Fruit fly (Drosophila melanogaster) whole organism, embryonic: Measurements from ENCODE around the gene Ras85D.

Experiments
- Bgb ChIP-seq: fragments of 200-800 bp; sonication (Bioruptor generic); IDR thresholded peaks from 2 replicates; pipeline ENCODE4 v1.3.6; 2022; ENCODE audit warnings: missing biosample characterization, missing genetic modification characterization; ENCODE audit not compliant: partially characterized antibody
- BtbVII ChIP-seq: fragments of 200-800 bp; sonication (Bioruptor generic); optimal IDR thresholded peaks from 3 replicates; lab custom pipeline; 2017; ENCODE audit warnings: missing biosample characterization, mild to moderate bottlenecking, missing genetic modification characterization
- CG11093 ChIP-seq: fragments of 200-800 bp; sonication (Bioruptor generic); IDR thresholded peaks from 3 replicates; pipeline ENCODE4 v1.3.6; 2022; ENCODE audit warnings: missing biosample characterization, missing genetic modification characterization
- CG11695 ChIP-seq: fragments of 200-800 bp; sonication (Bioruptor generic); IDR thresholded peaks from 3 replicates; pipeline ENCODE4 v1.3.6; 2022; ENCODE audit warnings: missing biosample characterization, missing genetic modification characterization
- CG12391 ChIP-seq: fragments of 200-800 bp; sonication (Bioruptor generic); optimal IDR thresholded peaks from 3 replicates; lab custom pipeline; 2018; ENCODE audit warnings: missing biosample characterization, mild to moderate bottlenecking, missing genetic modification characterization, moderate library complexity
- CG15269 ChIP-seq: fragments of 200-800 bp; sonication (Bioruptor generic); optimal IDR thresholded peaks from 2 replicates; lab custom pipeline; 2018; ENCODE audit warnings: missing biosample characterization, mild to moderate bottlenecking, missing genetic modification characterization, moderate library complexity
- CG16813 ChIP-seq: fragments of 200-800 bp; sonication (Bioruptor generic); IDR thresholded peaks from 3 replicates; pipeline ENCODE4 v1.3.6; 2022; ENCODE audit warnings: missing biosample characterization, missing genetic modification characterization; ENCODE audit not compliant: partially characterized antibody
- CG18476 ChIP-seq: fragments of 200-800 bp; sonication (Bioruptor generic); optimal IDR thresholded peaks from 2 replicates; lab custom pipeline; 2016; ENCODE audit warnings: missing biosample characterization, mild to moderate bottlenecking, missing genetic modification characterization
- CG31224 ChIP-seq: fragments of 200-800 bp; sonication (Bioruptor generic); IDR thresholded peaks from 2 replicates; pipeline ENCODE4 v1.3.6; 2022; ENCODE audit warnings: missing biosample characterization, missing genetic modification characterization
- CG32532 ChIP-seq: fragments of 200-800 bp; sonication (Bioruptor generic); IDR thresholded peaks from 2 replicates; pipeline ENCODE4 v1.3.6; 2022; ENCODE audit warnings: missing biosample characterization, missing genetic modification characterization
- CG32767 ChIP-seq: fragments of 200-800 bp; sonication (Bioruptor generic); IDR thresholded peaks from 2 replicates; pipeline ENCODE4 v1.3.6; 2022; ENCODE audit warnings: missing biosample characterization, missing genetic modification characterization
- CG8924 ChIP-seq: fragments of 200-800 bp; optimal IDR thresholded peaks from 3 replicates; lab custom pipeline; 2019; ENCODE audit warnings: missing biosample characterization, mild to moderate bottlenecking, missing genetic modification characterization, moderate library complexity
- CG9215 ChIP-seq: fragments of 200-800 bp; sonication (Bioruptor generic); IDR thresholded peaks from 2 replicates; pipeline ENCODE4 v1.3.6; 2022; ENCODE audit warnings: missing biosample characterization, missing genetic modification characterization
- CG9727 ChIP-seq: fragments of 200-800 bp; sonication (Bioruptor generic); optimal IDR thresholded peaks from 3 replicates; lab custom pipeline; 2017; ENCODE audit warnings: missing biosample characterization, mild to moderate bottlenecking, missing genetic modification characterization
- CG9932 ChIP-seq: fragments of 200-800 bp; sonication (Bioruptor generic); IDR thresholded peaks from 2 replicates; pipeline ENCODE4 v1.3.6; 2022; ENCODE audit warnings: missing biosample characterization, missing genetic modification characterization
- Camta ChIP-seq: fragments of 200-800 bp; sonication (Bioruptor generic); optimal IDR thresholded peaks from 2 replicates; lab custom pipeline; 2016; ENCODE audit warnings: missing biosample characterization, missing genetic modification characterization
- CoRest ChIP-seq: fragments of 200-800 bp; sonication (Bioruptor generic); optimal IDR thresholded peaks from 3 replicates; lab custom pipeline; 2018; ENCODE audit warnings: missing biosample characterization, mild to moderate bottlenecking, missing genetic modification characterization, moderate library complexity
- CrebB ChIP-seq: fragments of 200-800 bp; sonication (Bioruptor generic); optimal IDR thresholded peaks from 3 replicates; lab custom pipeline; 2018; ENCODE audit warnings: missing biosample characterization, mild to moderate bottlenecking, missing genetic modification characterization
- D ChIP-seq, 2 experiments: fragments of 200-800 bp in 1 of 2; fragments of >200 bp in 1 of 2; sonication (Bioruptor generic) in 1 of 2; optimal IDR thresholded peaks; 2 replicates in 1 of 2; 3 replicates in 1 of 2; lab custom pipeline; 2017; ENCODE audit warnings: mild to moderate bottlenecking in 1 of 2, missing biosample characterization in 1 of 2, missing genetic modification characterization in 1 of 2, missing genetic modification reagents in 1 of 2
- Deaf1 ChIP-seq: fragments of 200-800 bp; optimal IDR thresholded peaks from 3 replicates; lab custom pipeline; 2019; ENCODE audit warnings: missing biosample characterization, mild to moderate bottlenecking, missing genetic modification characterization, moderate library complexity
- Dll ChIP-seq: fragments of 200-800 bp; sonication (Bioruptor generic); IDR thresholded peaks from 4 replicates; pipeline ENCODE4 v1.3.6; 2022; ENCODE audit warnings: missing biosample characterization, missing genetic modification characterization; ENCODE audit not compliant: partially characterized antibody
- Dref ChIP-seq: fragments of 200-800 bp; sonication (Bioruptor generic); IDR thresholded peaks from 2 replicates; pipeline ENCODE4 v1.3.6; 2022; ENCODE audit warnings: missing biosample characterization, missing genetic modification characterization
- GATAe ChIP-seq: fragments of 200-800 bp; sonication (Bioruptor generic); conservative IDR thresholded peaks from 2 replicates; pipeline ENCODE4 v1.3.6; 2022; ENCODE audit warnings: missing biosample characterization, missing genetic modification characterization
- Hey ChIP-seq: fragments of 200-800 bp; sonication (Bioruptor generic); optimal IDR thresholded peaks from 3 replicates; lab custom pipeline; 2018; ENCODE audit warnings: missing biosample characterization, mild to moderate bottlenecking, missing genetic modification characterization
- Med ChIP-seq: fragments of 200-800 bp; sonication (Bioruptor generic); peaks from one replicate; lab custom pipeline; 2016; ENCODE audit warnings: missing biosample characterization, missing genetic modification characterization, mild to moderate bottlenecking, inconsistent platforms, moderate library complexity
- Stat92E ChIP-seq, 3 experiments: fragments of >200 bp in 2 of 3; fragments of 200-800 bp in 1 of 3; sonication (Bioruptor generic) in 1 of 3; optimal IDR thresholded peaks; 2 replicates each; lab custom pipeline; 2017 to 2019; ENCODE audit warnings: missing biosample characterization in 3 of 3, missing genetic modification characterization in 3 of 3, mild to moderate bottlenecking in 1 of 3, moderate library complexity in 1 of 3
- Xrp1 ChIP-seq: fragments of 200-800 bp; sonication (Bioruptor generic); IDR thresholded peaks from 2 replicates; pipeline ENCODE4 v1.3.6; 2022; ENCODE audit warnings: missing biosample characterization, missing genetic modification characterization
- bigmax ChIP-seq: fragments of 200-800 bp; sonication (Bioruptor generic); optimal IDR thresholded peaks from 2 replicates; lab custom pipeline; 2018; ENCODE audit warnings: missing biosample characterization, mild to moderate bottlenecking, missing genetic modification characterization
- bowl ChIP-seq: fragments of 200-800 bp; sonication (Bioruptor generic); IDR thresholded peaks from 2 replicates; pipeline ENCODE4 v1.3.6; 2022; ENCODE audit warnings: missing biosample characterization, missing genetic modification characterization
- btn ChIP-seq: fragments of 200-800 bp; sonication (Bioruptor generic); optimal IDR thresholded peaks from 2 replicates; lab custom pipeline; 2016; ENCODE audit warnings: missing biosample characterization, missing genetic modification characterization
- ci ChIP-seq: fragments of 200-800 bp; sonication (Bioruptor generic); IDR thresholded peaks from 3 replicates; pipeline ENCODE4 v1.3.6; 2022; ENCODE audit warnings: missing biosample characterization, missing genetic modification characterization
- dysf ChIP-seq: fragments of 200-800 bp; sonication (Bioruptor generic); IDR thresholded peaks from 3 replicates; pipeline ENCODE4 v1.3.6; 2022; ENCODE audit warnings: missing biosample characterization, missing genetic modification characterization
- gfzf ChIP-seq: fragments of 200-800 bp; sonication (Bioruptor generic); optimal IDR thresholded peaks from 2 replicates; lab custom pipeline; 2016; ENCODE audit warnings: missing biosample characterization, mild to moderate bottlenecking, missing genetic modification characterization, moderate library complexity
- gsb ChIP-seq: fragments of 200-800 bp; sonication (Bioruptor generic); IDR thresholded peaks from 2 replicates; pipeline ENCODE4 v1.3.6; 2022; ENCODE audit warnings: missing biosample characterization, missing genetic modification characterization
- h ChIP-seq: fragments of >200 bp; optimal IDR thresholded peaks from 2 replicates; lab custom pipeline; 2017
- hb ChIP-seq: fragments of 200-800 bp; sonication (Bioruptor generic); IDR thresholded peaks from 3 replicates; pipeline ENCODE4 v1.3.6; 2022; ENCODE audit warnings: missing biosample characterization, missing genetic modification characterization; ENCODE audit not compliant: partially characterized antibody
- kni ChIP-seq: fragments of 200-800 bp; sonication (Bioruptor generic); optimal IDR thresholded peaks from 3 replicates; lab custom pipeline; 2017; ENCODE audit warnings: mild to moderate bottlenecking, missing biosample characterization, missing genetic modification reagents, missing genetic modification characterization
- lilli ChIP-seq: fragments of 200-800 bp; sonication (Bioruptor generic); optimal IDR thresholded peaks from 3 replicates; lab custom pipeline; 2016; ENCODE audit warnings: missing biosample characterization, missing genetic modification characterization
- lov ChIP-seq, 2 experiments: fragments of 200-800 bp in 1 of 2; fragments of >200 bp in 1 of 2; sonication (Bioruptor generic) in 1 of 2; IDR thresholded peaks in 1 of 2; optimal IDR thresholded peaks in 1 of 2; 2 replicates in 1 of 2; 3 replicates in 1 of 2; pipeline versions ENCODE4 v1.3.6 to Lab custom; 2017 to 2022; ENCODE audit warnings: missing biosample characterization in 1 of 2, missing genetic modification characterization in 1 of 2
- odd ChIP-seq: fragments of 200-800 bp; sonication (Bioruptor generic); optimal IDR thresholded peaks from 2 replicates; lab custom pipeline; 2017; ENCODE audit warnings: missing biosample characterization, mild to moderate bottlenecking, missing genetic modification characterization
- pan ChIP-seq, 4 experiments: fragments of >200 bp in 3 of 4; fragments of 200-800 bp in 1 of 4; sonication (Bioruptor generic) in 1 of 4; optimal IDR thresholded peaks in 3 of 4; IDR thresholded peaks in 1 of 4; 2 replicates each; pipeline versions ENCODE4 v1.3.6 to Lab custom; 2017 to 2022; ENCODE audit warnings: missing biosample characterization in 2 of 4, missing genetic modification characterization in 2 of 4, mixed read lengths in 1 of 4
- sens ChIP-seq: fragments of 200-800 bp; sonication (Bioruptor generic); peaks from one replicate; lab custom pipeline; 2016; ENCODE audit warnings: missing biosample characterization, missing genetic modification characterization
- tgo ChIP-seq: fragments of 200-800 bp; sonication (Bioruptor generic); IDR thresholded peaks from 3 replicates; pipeline ENCODE4 v1.3.6; 2022; ENCODE audit warnings: missing biosample characterization, missing genetic modification characterization
- z ChIP-seq: fragments of 200-800 bp; sonication (Bioruptor generic); IDR thresholded peaks from 3 replicates; pipeline ENCODE4 v1.3.6; 2022; ENCODE audit warnings: missing biosample characterization, missing genetic modification characterization
- zen2 ChIP-seq: fragments of 200-800 bp; sonication (Bioruptor generic); IDR thresholded peaks from 3 replicates; pipeline ENCODE4 v1.3.6; 2022; ENCODE audit warnings: missing biosample characterization, missing genetic modification characterization; ENCODE audit not compliant: partially characterized antibody
- zf30C ChIP-seq: fragments of 200-800 bp; sonication (Bioruptor generic); optimal IDR thresholded peaks from 3 replicates; lab custom pipeline; 2018; ENCODE audit warnings: missing biosample characterization, mild to moderate bottlenecking, missing genetic modification characterization

Ras85D gene

dm6 chr3R:9502416-9502763 is 10.5 kb downstream of the Ras85D start, which contains the start of gene RhoL (continued):
- TF ChIP-seq CG32532 (GFP tag; lab: Robert Waterston, UW), result peak; percentile 68
- TF ChIP-seq gfzf (GFP tag; lab: Kevin White, UChicago), result no peak
- no peak for TF ChIP-seq CG32767
- TF ChIP-seq h, result no peak
- peak; percentile 95 for TF ChIP-seq Deaf1
- no peak for TF ChIP-seq CG9215
- TF ChIP-seq Dll, result peak; percentile 57; the same call in 1 of the 4 replicates
- peak; percentile 59; the same call in 1 of the 2 replicates for TF ChIP-seq Bgb
- TF ChIP-seq ci, result peak; percentile 73; the same call in 2 of the 3 replicates
- TF ChIP-seq CG8924 (tag; lab: Kevin White, UChicago), result peak; percentile 20

DNA sequence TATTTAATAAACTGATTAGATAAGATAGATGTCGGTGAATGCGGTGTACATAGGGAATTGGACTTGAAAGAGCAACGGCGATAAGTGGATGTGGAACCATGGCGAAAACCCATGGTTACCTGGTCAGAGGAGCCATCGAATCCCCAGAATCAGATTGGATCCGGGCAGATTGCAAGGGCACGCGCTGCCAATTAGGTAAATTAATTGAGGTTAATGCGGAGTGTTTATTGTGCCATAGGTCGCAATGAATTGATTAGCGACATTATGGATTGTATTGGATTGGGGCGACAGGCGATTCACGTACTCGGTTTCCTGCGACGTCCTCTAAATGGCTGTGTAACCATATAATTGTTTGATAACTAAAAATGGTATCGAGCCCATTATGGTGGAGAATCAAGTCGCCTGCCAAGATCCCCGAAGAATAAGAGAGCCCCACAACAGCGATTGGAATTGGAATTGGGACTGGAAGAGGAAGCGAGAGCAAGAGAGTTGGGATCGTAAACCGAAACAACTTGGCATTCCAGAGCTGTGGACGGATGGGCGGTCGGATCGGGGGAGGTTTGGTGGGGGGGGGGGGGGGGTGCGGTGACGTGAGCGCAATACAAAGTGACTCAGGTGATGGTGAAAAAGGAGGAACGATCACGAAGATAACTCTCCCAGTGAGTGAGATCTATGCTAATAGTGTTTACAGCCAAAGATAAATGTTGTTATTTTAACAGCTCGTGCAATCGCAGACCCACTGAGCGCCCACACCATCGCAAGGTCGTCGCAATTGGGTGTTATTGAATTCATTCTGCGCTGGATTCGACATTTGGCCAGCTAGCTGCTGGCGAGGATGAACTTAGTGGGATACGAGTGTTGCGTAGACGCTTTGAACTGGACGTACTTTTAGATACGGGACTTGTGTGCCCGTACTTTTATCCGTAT is 11.1 kb downstream of the Ras85D start:
- TF ChIP-seq btn (no peak), Xrp1 (GFP tag; lab: Robert Waterston, UW) (no peak), CrebB (tag; lab: Kevin White, UChicago) (no peak), CG12391 (tag; lab: Kevin White, UChicago) (no peak), Dref (GFP tag; lab: Robert Waterston, UW) (no peak), zen2 (GFP tag; lab: Robert Waterston, UW) (no peak), z (GFP tag; lab: Robert Waterston, UW) (peak; percentile 81), bigmax (GFP tag; lab: Kevin White, UChicago) (no peak), dysf (no peak), CoRest (tag; lab: Kevin White, UChicago) (no peak), CG32532 (GFP tag; lab: Robert Waterston, UW) (peak; percentile 14; the same call in 1 of the 2 replicates), lilli (GFP tag; lab: Kevin White, UChicago) (no peak), CG11695 (GFP tag; lab: Robert Waterston, UW) (no peak), CG15269 (no peak), CG9932 (0 out of 2 replicates have a peak, but pooled peaks have one; percentile 7), BtbVII (GFP tag; lab: Kevin White, UChicago) (no peak), CG11093 (GFP tag; lab: Robert Waterston, UW) (no peak), CG16813 (GFP tag; lab: Robert Waterston, UW) (no peak), Hey (tag; lab: Kevin White, UChicago) (peak; percentile 91), sens (GFP tag; lab: Kevin White, UChicago) (no peak), lov (optimal IDR thresholded peaks at IDR 0.05; lab: Kevin White, UChicago) (no peak), lov (GFP tag; IDR thresholded peaks at IDR 0.05; lab: Robert Waterston, UW) (no peak), kni (GFP tag; lab: Kevin White, UChicago) (peak; percentile 46), hb (GFP tag; lab: Robert Waterston, UW) (no peak), CG9727 (GFP tag; lab: Kevin White, UChicago) (no peak), gfzf (GFP tag; lab: Kevin White, UChicago) (no peak), bowl (GFP tag; lab: Robert Waterston, UW) (no peak), CG31224 (peak; percentile 26; the same call in 1 of the 2 replicates), D (optimal IDR thresholded peaks at IDR 0.05; lab: Kevin White, UChicago) (no peak), D (GFP tag; optimal IDR thresholded peaks at IDR 0.05; lab: Kevin White, UChicago) (no peak), Camta (no peak), pan (optimal IDR thresholded peaks at IDR 0.05; lab: Kevin White, UChicago) (no peak), pan (GFP tag; optimal IDR thresholded peaks at IDR 0.05 in 1 of 2, IDR thresholded peaks at IDR 0.05 in 1 of 2) (no peak), CG18476 (GFP tag; lab: Kevin White, UChicago) (no peak), GATAe (peak; percentile 66; the same call in 1 of the 2 replicates), ci (0 out of 3 replicates have a peak, but pooled peaks have one; percentile 22), tgo (no peak), Stat92E (GFP tag; optimal IDR thresholded peaks at IDR 0.05; lab: Kevin White, UChicago) (peak in 1 of 3 experiments; percentile 23), zf30C (no peak), odd (peak; percentile 7), gsb (GFP tag; lab: Robert Waterston, UW) (no peak), Med (GFP tag; lab: Kevin White, UChicago) (peak; percentile 54)
